Worm (Caenorhabditis elegans): ENCODE data around the gene T24A6.1.
"Not testable (repeated sequence)": the region's sequence is repeated elsewhere in the genome, so short reads cannot be mapped to it uniquely, and the experiment has no call there.

The T24A6.1 gene

ce11 chrV:3549553-3549952 is 9.3 kb upstream of the T24A6.1 start, which contains the start of gene sri-21:
Gene sri-21, plus strand, starts transcription at chrV:3549853.
- TF ChIP-seq dao-5 (tag; optimal IDR thresholded peaks at IDR 0.05) (no peak), him-1 (tag; optimal IDR thresholded peaks at IDR 0.05) (no peak), W03F9.2 (tag; optimal IDR thresholded peaks at IDR 0.05) (no peak)

DNA sequence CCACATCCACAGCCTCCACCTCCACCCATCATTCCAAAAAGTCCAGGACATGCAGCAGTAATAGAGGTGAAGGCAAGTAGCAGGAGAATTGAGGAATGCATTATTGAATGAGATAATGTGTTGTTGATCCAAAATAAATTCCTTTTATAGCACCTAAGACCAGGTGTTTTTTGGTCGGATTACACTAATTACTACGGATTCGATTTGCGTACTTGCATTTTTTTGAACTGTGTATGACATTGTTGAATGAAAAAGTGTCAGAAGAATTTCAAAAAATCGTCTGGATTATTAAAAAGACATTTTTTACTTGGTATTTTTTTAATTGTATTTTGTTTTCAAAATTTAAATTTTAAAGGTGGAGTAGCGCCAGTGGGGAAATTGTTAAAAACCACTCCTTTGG is 7.1 kb upstream of the T24A6.1 start, which contains the start of gene grl-28:
Gene grl-28 (minus strand): TSS at position 101 of the 400 bp plus-strand sequence.
- no peak for TF ChIP-seq W03F9.2 (tag; optimal IDR thresholded peaks at IDR 0.05)
- TF ChIP-seq him-1 (tag; optimal IDR thresholded peaks at IDR 0.05) = no peak
- TF ChIP-seq dao-5 (tag; optimal IDR thresholded peaks at IDR 0.05) = no peak

DNA sequence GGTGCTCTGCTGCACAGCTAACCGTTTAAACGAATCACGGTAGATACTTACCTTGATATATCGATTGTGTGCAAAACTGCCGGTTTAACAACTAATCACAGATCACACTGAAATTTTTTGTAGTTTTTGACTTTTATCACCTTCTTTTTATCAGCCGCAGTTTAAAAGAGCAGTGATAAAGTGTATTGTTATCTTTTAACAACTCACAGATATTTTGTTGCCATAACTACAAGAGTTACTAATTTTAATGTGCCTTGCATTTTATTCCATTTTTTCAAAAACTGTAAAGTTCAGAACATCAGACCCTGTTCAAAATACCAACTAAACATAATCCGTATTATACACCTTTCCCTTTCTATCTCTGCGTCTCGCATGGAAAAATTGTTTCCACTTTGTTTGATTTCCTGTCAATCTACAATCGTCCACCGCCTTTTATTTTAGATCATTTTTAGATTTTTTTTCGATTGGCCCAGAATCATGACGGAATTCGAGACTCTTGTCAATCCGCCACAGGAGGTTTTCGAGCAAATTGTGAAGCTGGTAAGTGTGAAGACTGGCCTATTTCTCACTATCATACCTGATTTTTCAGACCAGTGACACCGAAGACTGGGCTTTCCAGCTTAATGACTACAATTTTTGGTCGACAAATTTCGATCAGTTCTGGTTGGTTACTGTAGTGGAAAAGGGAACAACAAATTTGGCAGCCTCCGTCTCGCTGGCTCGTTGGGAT is 5.9 kb upstream of the T24A6.1 start, which contains the start of gene T24A6.20:
Gene T24A6.20 (plus strand): TSS at position 395 of the 730 bp plus-strand sequence.
- no peak for TF ChIP-seq W03F9.2 (tag; optimal IDR thresholded peaks at IDR 0.05)
- TF ChIP-seq dao-5 (tag; optimal IDR thresholded peaks at IDR 0.05) = no peak
- no peak for TF ChIP-seq him-1 (tag; optimal IDR thresholded peaks at IDR 0.05)

ce11 chrV:3554869-3555268 is 4.0 kb upstream of the T24A6.1 start, which contains the start of gene grl-29:
Gene grl-29, minus strand, starts transcription at chrV:3555236.
- TF ChIP-seq him-1 (tag; optimal IDR thresholded peaks at IDR 0.05) = no peak
- TF ChIP-seq W03F9.2 (tag; optimal IDR thresholded peaks at IDR 0.05) = no peak
- TF ChIP-seq dao-5 (tag; optimal IDR thresholded peaks at IDR 0.05) = no peak

- TF ChIP-seq him-1 (tag; optimal IDR thresholded peaks at IDR 0.05) (no peak), W03F9.2 (tag; optimal IDR thresholded peaks at IDR 0.05) (no peak), dao-5 (tag; optimal IDR thresholded peaks at IDR 0.05) (no peak)
These were observed 2.9 kb upstream of the T24A6.1 start, which contains the start of gene grl-30 for ce11 chrV:3555986-3556385. Gene grl-30, plus strand, starts transcription at chrV:3556286.

DNA sequence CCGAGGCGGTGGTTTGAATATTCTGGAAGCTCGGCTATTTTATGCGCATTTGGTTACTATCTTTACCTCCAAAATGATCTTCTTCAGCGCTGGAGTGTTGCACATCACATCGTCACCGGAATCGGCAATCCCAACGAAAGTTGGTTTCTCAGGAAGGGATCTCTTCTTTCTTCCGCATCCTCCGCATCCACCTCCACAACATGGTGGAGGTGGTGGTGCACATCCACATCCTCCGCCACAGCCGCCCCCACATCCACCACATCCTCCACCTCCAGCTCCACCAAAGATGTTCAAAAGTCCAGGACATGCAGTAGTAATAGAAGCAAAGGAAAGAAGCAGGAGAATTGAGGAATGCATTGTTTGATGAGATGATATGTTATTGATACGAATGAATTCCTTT is 1.4 kb upstream of the T24A6.1 start, which contains the start of gene grl-31:
Gene grl-31 (minus strand): TSS at position 357 of the 400 bp plus-strand sequence.
- TF ChIP-seq dao-5 (tag; optimal IDR thresholded peaks at IDR 0.05) (no peak), him-1 (tag; optimal IDR thresholded peaks at IDR 0.05) (no peak), W03F9.2 (tag; optimal IDR thresholded peaks at IDR 0.05) (no peak)

ce11 chrV:3562824-3563223 is 4.0 kb downstream of the T24A6.1 start, which contains the start of gene T24A6.16:
Gene T24A6.16, minus strand, starts transcription at chrV:3562924.
- TF ChIP-seq W03F9.2, him-1, dao-5 (tag; optimal IDR thresholded peaks at IDR 0.05): not testable (repeated sequence)

- not testable (repeated sequence) for TF ChIP-seq dao-5, him-1, W03F9.2 (tag; optimal IDR thresholded peaks at IDR 0.05)
These were observed 5.5 kb downstream of the T24A6.1 start, which contains the start of gene T24A6.17 for ce11 chrV:3564335-3564734. Gene T24A6.17, minus strand, starts transcription at chrV:3564435.

- not testable (repeated sequence) for TF ChIP-seq dao-5, W03F9.2, him-1 (tag; optimal IDR thresholded peaks at IDR 0.05)
These were observed 11.9 kb downstream of the T24A6.1 start, which contains the start of gene F40C5.2 for ce11 chrV:3570695-3571094. Gene F40C5.2, plus strand, starts transcription at chrV:3570995.

- not testable (repeated sequence) for TF ChIP-seq dao-5, W03F9.2, him-1 (tag; optimal IDR thresholded peaks at IDR 0.05)
These were observed 13.6 kb downstream of the T24A6.1 start, which contains the start of gene F40C5.1 for ce11 chrV:3572408-3572807. Gene F40C5.1, plus strand, starts transcription at chrV:3572708.

ce11 chrV:3575759-3576158 is 16.9 kb downstream of the T24A6.1 start, which contains the start of gene grl-27:
Gene grl-27, minus strand, starts transcription at chrV:3575859.
- no peak for TF ChIP-seq W03F9.2 (tag; optimal IDR thresholded peaks at IDR 0.05)
- TF ChIP-seq him-1 (tag; optimal IDR thresholded peaks at IDR 0.05) = no peak
- TF ChIP-seq dao-5 (tag; optimal IDR thresholded peaks at IDR 0.05) = no peak

DNA sequence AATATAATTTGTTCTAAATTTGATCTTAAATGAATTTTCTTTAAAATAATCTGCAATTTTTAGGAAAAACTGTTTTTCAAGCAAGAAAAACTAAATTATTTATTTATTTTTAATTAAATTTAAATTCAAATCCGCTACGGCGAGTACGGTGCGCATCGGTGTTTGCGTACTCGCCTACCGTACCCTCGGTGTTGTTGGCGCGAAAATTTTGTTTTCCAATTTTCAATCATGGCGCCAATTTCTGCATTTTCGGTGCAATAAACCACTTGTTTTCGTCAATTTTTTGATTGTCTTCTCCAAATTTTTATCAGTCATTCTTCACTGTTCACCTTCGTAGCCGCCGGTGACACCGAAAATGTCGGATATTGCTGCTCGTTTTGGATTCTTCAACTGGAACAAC is 20.0 kb downstream of the T24A6.1 start, which contains the start of gene pygl-1:
Gene pygl-1 (plus strand): TSS at position 211 of the 400 bp plus-strand sequence.
- TF ChIP-seq him-1 (tag; optimal IDR thresholded peaks at IDR 0.05) = no peak
- peak; percentile 2 for TF ChIP-seq W03F9.2 (tag; optimal IDR thresholded peaks at IDR 0.05)

DNA sequence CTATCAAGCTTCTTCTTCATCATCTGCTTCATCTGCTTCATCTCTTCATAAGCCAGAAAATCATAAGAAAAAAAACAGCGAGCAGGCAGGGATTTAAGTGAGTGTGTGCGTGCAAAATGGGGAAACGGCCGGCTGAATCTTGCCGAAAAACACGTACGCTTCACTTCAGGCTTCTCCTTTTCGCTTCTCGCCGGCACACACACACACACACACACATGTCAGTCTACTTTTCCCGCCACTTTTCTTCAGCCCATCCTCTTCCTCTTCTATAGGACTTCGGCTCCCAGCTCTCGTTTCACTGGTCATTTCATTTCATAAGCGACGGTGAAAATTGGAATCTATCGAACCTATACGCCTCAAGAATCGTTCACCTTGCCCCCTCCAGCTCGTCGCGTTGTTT is 20.4 kb downstream of the T24A6.1 start:
- no peak for TF ChIP-seq W03F9.2 (tag; optimal IDR thresholded peaks at IDR 0.05)
- no peak for TF ChIP-seq dao-5 (tag; optimal IDR thresholded peaks at IDR 0.05)
- TF ChIP-seq him-1 (tag; optimal IDR thresholded peaks at IDR 0.05) = no peak

- TF ChIP-seq W03F9.2 (tag; optimal IDR thresholded peaks at IDR 0.05) (peak; percentile 42), dao-5 (tag; optimal IDR thresholded peaks at IDR 0.05) (no peak), him-1 (tag; optimal IDR thresholded peaks at IDR 0.05) (no peak)
These were observed 21.0 kb downstream of the T24A6.1 start for ce11 chrV:3579795-3580194.
